Worm (Caenorhabditis elegans) whole organism, L3 larva: ENCODE measurements around the gene amt-3.

Source experiments
- fos-1 ChIP-seq: fragments of 150-350 bp; optimal IDR thresholded peaks from 2 replicates; lab custom pipeline; 2014; ENCODE audit warnings: missing biosample characterization, missing genetic modification characterization
- mml-1 ChIP-seq: fragments of 150-350 bp; sonication (generic microtip); optimal IDR thresholded peaks from 3 replicates; lab custom pipeline; 2014; ENCODE audit warnings: missing biosample characterization, missing genetic modification characterization
- nhr-237 ChIP-seq: fragments of 150-350 bp; optimal IDR thresholded peaks from 2 replicates; lab custom pipeline; 2014; ENCODE audit warnings: missing biosample characterization, missing genetic modification characterization
- nhr-77 ChIP-seq: fragments of 150-350 bp; optimal IDR thresholded peaks from 2 replicates; lab custom pipeline; 2014; ENCODE audit warnings: missing biosample characterization, missing genetic modification characterization
- pha-4 ChIP-seq: fragments of 150-350 bp; optimal IDR thresholded peaks from 2 replicates; lab custom pipeline; 2014; ENCODE audit warnings: missing biosample characterization, missing genetic modification reagents, missing genetic modification characterization
- pqm-1 ChIP-seq: fragments of 150-350 bp; optimal IDR thresholded peaks from 2 replicates; lab custom pipeline; 2017; ENCODE audit warnings: missing biosample characterization, missing genetic modification characterization, inconsistent platforms

- TF ChIP-seq nhr-237 (tag; lab: Kevin White, UChicago): no peak
- TF ChIP-seq mml-1 (tag; lab: Kevin White, UChicago): no peak
- no peak for TF ChIP-seq pha-4
- no peak for TF ChIP-seq pqm-1
- TF ChIP-seq nhr-77 (tag; lab: Kevin White, UChicago): no peak
- TF ChIP-seq fos-1 (tag; lab: Kevin White, UChicago): no peak
Measured at ce11 chrII:8385561-8385960, 16.6 kb upstream of the amt-3 start.
